Worm (Caenorhabditis elegans) whole organism, late embryonic: ENCODE data around the gene K06H6.1.

Source experiments
- F13H6.1 ChIP-seq: sonication (generic microtip); optimal IDR thresholded peaks from 2 replicates; lab custom pipeline; 2016; ENCODE audit warnings: missing genetic modification characterization, missing compliant biosample characterization
- K02D7.2 ChIP-seq: sonication (generic microtip); optimal IDR thresholded peaks from 2 replicates; lab custom pipeline; 2017; ENCODE audit warnings: mild to moderate bottlenecking, missing genetic modification characterization, missing compliant biosample characterization
- ahr-1 ChIP-seq: sonication (generic microtip); optimal IDR thresholded peaks from 2 replicates; lab custom pipeline; 2016; ENCODE audit warnings: missing genetic modification characterization, missing compliant biosample characterization
- ceh-14 ChIP-seq: sonication (generic microtip); optimal IDR thresholded peaks from 2 replicates; lab custom pipeline; 2016; ENCODE audit warnings: missing genotype, missing genetic modification characterization, missing compliant biosample characterization
- ceh-19 ChIP-seq: fragments of 200-800 bp; sonication (Bioruptor generic); optimal IDR thresholded peaks from 2 replicates; lab custom pipeline; 2018; ENCODE audit warnings: mild to moderate bottlenecking, missing genetic modification characterization, missing compliant biosample characterization
- ceh-2 ChIP-seq: sonication (generic microtip); optimal IDR thresholded peaks from 2 replicates; lab custom pipeline; 2016; ENCODE audit warnings: missing genotype, missing genetic modification characterization, missing compliant biosample characterization
- ceh-22 ChIP-seq: sonication (generic microtip); optimal IDR thresholded peaks from 2 replicates; lab custom pipeline; 2017; ENCODE audit warnings: missing biosample characterization, missing genetic modification characterization
- ceh-24 ChIP-seq: sonication (generic microtip); optimal IDR thresholded peaks from 2 replicates; lab custom pipeline; 2016; ENCODE audit warnings: mild to moderate bottlenecking, missing genetic modification characterization, missing compliant biosample characterization
- ceh-30 ChIP-seq: fragments of 150-350 bp; optimal IDR thresholded peaks from 2 replicates; lab custom pipeline; 2014; ENCODE audit warnings: missing biosample characterization, missing genetic modification characterization
- ceh-31 ChIP-seq: sonication (generic microtip); optimal IDR thresholded peaks from 2 replicates; lab custom pipeline; 2016; ENCODE audit warnings: missing genetic modification characterization, missing compliant biosample characterization
- ceh-34 ChIP-seq: sonication (generic microtip); optimal IDR thresholded peaks from 2 replicates; lab custom pipeline; 2016; ENCODE audit warnings: mild to moderate bottlenecking, missing genetic modification characterization, missing compliant biosample characterization
- ceh-45 ChIP-seq: fragments of 200-800 bp; sonication (Bioruptor generic); IDR thresholded peaks from 2 replicates; pipeline ENCODE4 v1.3.6; 2022; ENCODE audit warnings: missing genetic modification reagents, missing genetic modification characterization, missing compliant biosample characterization
- ceh-48 ChIP-seq: sonication (generic microtip); optimal IDR thresholded peaks from 2 replicates; lab custom pipeline; 2016; ENCODE audit warnings: missing genetic modification characterization, inconsistent platforms, missing compliant biosample characterization
- che-1 ChIP-seq: sonication (generic microtip); optimal IDR thresholded peaks from 2 replicates; lab custom pipeline; 2016; ENCODE audit warnings: mild to moderate bottlenecking, missing genetic modification characterization, missing compliant biosample characterization
- dmd-4 ChIP-seq: sonication (generic microtip); optimal IDR thresholded peaks from 2 replicates; lab custom pipeline; 2016; ENCODE audit warnings: borderline replicate concordance, missing genetic modification characterization, missing compliant biosample characterization
- dve-1 ChIP-seq: sonication (generic microtip); optimal IDR thresholded peaks from 2 replicates; lab custom pipeline; 2017; ENCODE audit warnings: antibody characterized with exemption, mild to moderate bottlenecking, missing genetic modification characterization, missing compliant biosample characterization
- ets-4 ChIP-seq: sonication (generic microtip); optimal IDR thresholded peaks from 2 replicates; lab custom pipeline; 2016; ENCODE audit warnings: missing genetic modification characterization, missing compliant biosample characterization
- fax-1 ChIP-seq: sonication (generic microtip); optimal IDR thresholded peaks from 2 replicates; lab custom pipeline; 2016; ENCODE audit warnings: missing genotype, missing genetic modification characterization, missing compliant biosample characterization
- fkh-10 ChIP-seq: fragments of 150-350 bp; optimal IDR thresholded peaks from 2 replicates; lab custom pipeline; 2014; ENCODE audit warnings: missing biosample characterization, missing genetic modification reagents, missing genetic modification characterization
- gmeb-2 ChIP-seq: sonication (generic microtip); optimal IDR thresholded peaks from 2 replicates; lab custom pipeline; 2016; ENCODE audit warnings: missing genetic modification characterization, inconsistent platforms, missing compliant biosample characterization
- hlh-13 ChIP-seq: fragments of 200-800 bp; sonication (Bioruptor generic); optimal IDR thresholded peaks from 2 replicates; lab custom pipeline; 2018; ENCODE audit warnings: mild to moderate bottlenecking, missing genetic modification characterization, missing compliant biosample characterization
- hlh-30 ChIP-seq: sonication (generic microtip); optimal IDR thresholded peaks from 2 replicates; lab custom pipeline; 2017; ENCODE audit warnings: antibody characterized with exemption, missing genetic modification characterization, missing compliant biosample characterization; ENCODE audit not compliant: insufficient read depth
- hlh-8 ChIP-seq: sonication (generic microtip); optimal IDR thresholded peaks from 2 replicates; lab custom pipeline; 2016; ENCODE audit warnings: missing genotype, missing genetic modification characterization, missing compliant biosample characterization
- lin-11 ChIP-seq: fragments of 200-800 bp; sonication (Bioruptor generic); optimal IDR thresholded peaks from 2 replicates; lab custom pipeline; 2018; ENCODE audit warnings: mild to moderate bottlenecking, missing genetic modification characterization, missing compliant biosample characterization
- nhr-11 ChIP-seq: fragments of 150-350 bp; optimal IDR thresholded peaks from 2 replicates; lab custom pipeline; 2014; ENCODE audit warnings: missing biosample characterization, missing genetic modification characterization
- npax-4 ChIP-seq: sonication (generic microtip); optimal IDR thresholded peaks from 2 replicates; lab custom pipeline; 2016; ENCODE audit warnings: missing genetic modification characterization, missing compliant biosample characterization
- odd-2 ChIP-seq: sonication (generic microtip); optimal IDR thresholded peaks from 2 replicates; lab custom pipeline; 2017; ENCODE audit warnings: antibody characterized with exemption, mild to moderate bottlenecking, missing genetic modification characterization, missing compliant biosample characterization
- pag-3 ChIP-seq: sonication (generic microtip); optimal IDR thresholded peaks from 2 replicates; lab custom pipeline; 2016; ENCODE audit warnings: missing compliant biosample characterization, missing genetic modification characterization, borderline replicate concordance
- pat-9 ChIP-seq: fragments of 200-800 bp; sonication (Bioruptor generic); optimal IDR thresholded peaks from 2 replicates; lab custom pipeline; 2018; ENCODE audit warnings: mild to moderate bottlenecking, missing genetic modification characterization, moderate library complexity, missing compliant biosample characterization
- pha-4 ChIP-seq: fragments of 150-350 bp; optimal IDR thresholded peaks from 2 replicates; lab custom pipeline; 2018; ENCODE audit warnings: missing biosample characterization, missing genetic modification reagents, missing genetic modification characterization
- sdc-2 ChIP-seq: sonication (generic microtip); optimal IDR thresholded peaks from 2 replicates; lab custom pipeline; 2016; ENCODE audit warnings: missing genotype, missing genetic modification characterization, missing compliant biosample characterization
- sox-2 ChIP-seq: fragments of 200-800 bp; sonication (Bioruptor generic); IDR thresholded peaks from 2 replicates; pipeline ENCODE4 v1.3.6; 2022; ENCODE audit warnings: missing genetic modification reagents, missing genetic modification characterization, missing compliant biosample characterization
- sox-4 ChIP-seq: sonication (generic microtip); optimal IDR thresholded peaks from 2 replicates; lab custom pipeline; 2017; ENCODE audit warnings: mild to moderate bottlenecking, missing genetic modification characterization, inconsistent platforms, missing compliant biosample characterization
- tbx-2 ChIP-seq: sonication (generic microtip); optimal IDR thresholded peaks from 2 replicates; lab custom pipeline; 2016; ENCODE audit warnings: missing genetic modification characterization, missing compliant biosample characterization
- tbx-7 ChIP-seq: sonication (generic microtip); optimal IDR thresholded peaks from 2 replicates; lab custom pipeline; 2016; ENCODE audit warnings: missing genotype, missing genetic modification characterization, missing compliant biosample characterization
- unc-3 ChIP-seq, 2 experiments: fragments of 200-800 bp in 1 of 2; sonication (Bioruptor generic) in 1 of 2; sonication (generic microtip) in 1 of 2; conservative IDR thresholded peaks in 1 of 2; optimal IDR thresholded peaks in 1 of 2; 2 replicates each; pipeline versions ENCODE4 v1.3.6 to Lab custom; 2016 to 2022; ENCODE audit warnings: missing compliant biosample characterization in 2 of 2, missing genetic modification characterization in 2 of 2, missing genetic modification reagents in 1 of 2
- unc-86 ChIP-seq: sonication (generic microtip); optimal IDR thresholded peaks from 2 replicates; lab custom pipeline; 2016; ENCODE audit warnings: missing genetic modification characterization, missing compliant biosample characterization

Gene K06H6.1

DNA sequence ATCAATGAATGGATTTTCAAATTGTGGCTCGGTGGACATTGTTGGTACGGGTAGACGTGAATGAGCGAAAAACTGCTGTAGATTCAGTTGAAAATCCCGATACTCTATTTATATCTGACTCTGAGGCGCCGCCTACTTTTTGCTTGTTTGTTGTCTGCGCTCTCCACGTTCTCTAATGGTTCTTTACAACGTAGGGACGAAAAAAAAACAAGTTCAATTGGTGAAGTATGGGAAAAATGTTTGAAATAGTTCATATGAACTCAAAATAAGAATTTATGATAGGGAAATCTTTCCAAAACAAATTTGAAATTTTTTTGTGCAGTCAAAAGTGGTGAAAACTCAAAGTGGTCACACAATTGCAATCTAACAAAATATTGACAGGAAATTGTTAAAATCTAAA, 46.9 kb downstream of the K06H6.1 start, which contains the start of gene F48G7.10:
TSS of gene F48G7.10 (minus strand) at position 101 of the 400 bp plus-strand sequence.
- TF ChIP-seq ceh-45 (no peak), ahr-1 (tag; lab: Kevin White, UChicago) (no peak), ceh-31 (tag; lab: Kevin White, UChicago) (no peak), ceh-34 (tag; lab: Kevin White, UChicago) (no peak)

DNA sequence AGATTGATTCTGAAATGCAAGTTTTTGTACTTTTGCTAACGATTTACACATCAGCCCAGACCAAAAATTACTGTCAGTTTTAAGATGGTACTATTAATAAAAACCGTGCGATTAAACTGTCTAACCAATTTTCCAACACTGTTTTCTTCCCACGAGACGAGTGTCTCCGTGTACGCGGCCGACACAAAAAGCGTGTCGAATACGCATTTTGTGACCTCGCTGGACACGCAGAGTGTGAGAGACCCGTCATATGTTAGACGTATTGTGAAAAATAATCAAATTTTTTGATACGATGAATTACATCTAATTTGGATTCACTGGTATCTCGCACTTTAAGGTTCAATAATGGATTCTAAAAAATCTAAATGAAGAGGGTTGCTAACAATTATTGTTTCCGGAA, 47.7 kb downstream of the K06H6.1 start:
- peak; percentile 28 for TF ChIP-seq hlh-30
- TF ChIP-seq pat-9 (tag; lab: Kevin White, UChicago) = no peak

DNA sequence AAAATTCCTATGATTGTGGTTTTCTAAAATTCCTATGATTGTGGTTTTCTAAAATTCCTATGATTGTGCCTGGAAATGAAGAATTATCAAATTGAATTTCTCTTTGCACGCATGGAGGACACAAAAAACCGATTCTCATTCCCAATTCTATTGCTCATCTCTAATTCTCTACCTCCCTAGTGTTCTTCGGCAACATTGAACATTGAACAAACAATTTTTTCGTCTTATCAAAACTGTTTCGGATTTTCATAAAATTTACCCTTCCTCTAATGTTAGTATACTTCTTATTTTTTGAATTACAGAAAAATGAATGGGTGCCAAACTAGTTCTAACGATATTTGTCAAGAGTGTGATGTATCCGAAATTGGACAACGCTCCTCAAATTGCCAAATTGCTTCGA, 48.4 kb downstream of the K06H6.1 start, which contains the start of gene pals-31:
TSS of gene pals-31 (plus strand) at position 301 of the 400 bp plus-strand sequence.
- TF ChIP-seq fax-1 (tag; lab: Kevin White, UChicago) (no peak), tbx-7 (tag; lab: Kevin White, UChicago) (no peak), dmd-4 (no peak), ceh-14 (tag; lab: Kevin White, UChicago) (no peak), ceh-2 (tag; lab: Kevin White, UChicago) (no peak), gmeb-2 (tag; lab: Kevin White, UChicago) (no peak), ets-4 (tag; lab: Kevin White, UChicago) (no peak), unc-86 (no peak), ceh-19 (GFP tag; lab: Kevin White, UChicago) (no peak), K02D7.2 (tag; lab: Kevin White, UChicago) (no peak), fkh-10 (GFP tag; lab: Kevin White, UChicago) (no peak), sox-4 (tag; lab: Kevin White, UChicago) (no peak), lin-11 (tag; lab: Kevin White, UChicago) (no peak), tbx-2 (no peak), ceh-31 (tag; lab: Kevin White, UChicago) (no peak), ceh-30 (no peak), sdc-2 (no peak), unc-3 (GFP tag; conservative IDR thresholded peaks at IDR 0.05; lab: Robert Waterston, UW) (no peak), unc-3 (tag; optimal IDR thresholded peaks at IDR 0.05; lab: Kevin White, UChicago) (no peak), pha-4 (tag; lab: Kevin White, UChicago) (no peak), F13H6.1 (tag; lab: Kevin White, UChicago) (no peak)

DNA sequence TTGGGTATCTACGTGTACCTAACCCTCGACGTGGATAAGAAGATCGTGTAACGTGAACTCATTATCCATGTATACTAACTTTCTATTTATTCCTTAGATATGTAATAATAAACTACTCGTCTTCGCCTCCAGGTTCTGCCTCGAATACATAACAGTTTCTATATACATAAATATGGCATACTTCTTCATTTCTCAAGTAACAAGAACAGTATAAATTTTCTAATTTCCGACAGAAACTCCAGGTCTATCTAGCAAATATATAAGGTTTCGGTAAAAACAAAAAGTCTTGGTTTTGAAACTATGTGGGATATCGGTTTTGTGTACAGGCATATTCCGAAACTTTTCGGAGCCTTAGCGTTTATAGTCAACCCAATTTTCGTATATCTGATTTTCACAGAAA, 50.4 kb downstream of the K06H6.1 start, which contains the start of gene srj-37:
TSS of gene srj-37 (plus strand) at position 301 of the 400 bp plus-strand sequence.
- TF ChIP-seq dve-1 (tag; lab: Kevin White, UChicago) (no peak), fax-1 (tag; lab: Kevin White, UChicago) (no peak), odd-2 (tag; lab: Kevin White, UChicago) (no peak), sox-2 (no peak), che-1 (tag; lab: Kevin White, UChicago) (no peak), F13H6.1 (tag; lab: Kevin White, UChicago) (no peak), K02D7.2 (tag; lab: Kevin White, UChicago) (no peak), ceh-34 (tag; lab: Kevin White, UChicago) (no peak), ceh-2 (tag; lab: Kevin White, UChicago) (no peak), npax-4 (tag; lab: Kevin White, UChicago) (no peak), ceh-22 (tag; lab: Kevin White, UChicago) (no peak), ceh-24 (tag; lab: Kevin White, UChicago) (no peak), fkh-10 (GFP tag; lab: Kevin White, UChicago) (no peak), hlh-8 (no peak), nhr-11 (tag; lab: Kevin White, UChicago) (no peak), pag-3 (tag; lab: Kevin White, UChicago) (no peak), ceh-48 (tag; lab: Kevin White, UChicago) (no peak), hlh-13 (no peak)
